Worm (Caenorhabditis elegans) whole organism, mixed stage, embryonic: ENCODE results near the gene nlp-18.

ENCODE experiments used
- ceh-83 ChIP-seq: fragments of 200-800 bp; sonication (Bioruptor generic); optimal IDR thresholded peaks from 2 replicates; lab custom pipeline; 2018; ENCODE audit warnings: mild to moderate bottlenecking, missing genetic modification characterization, missing compliant biosample characterization
- cnd-1 ChIP-seq: fragments of 200-800 bp; sonication (Bioruptor generic); optimal IDR thresholded peaks from 2 replicates; lab custom pipeline; 2018; ENCODE audit warnings: mild to moderate bottlenecking, missing genetic modification characterization, missing compliant biosample characterization
- elt-1 ChIP-seq: sonication (generic microtip); optimal IDR thresholded peaks from 2 replicates; lab custom pipeline; 2017; ENCODE audit warnings: missing genetic modification characterization, mild to moderate bottlenecking, missing compliant biosample characterization, antibody characterized with exemption, moderate library complexity, borderline replicate concordance; ENCODE audit not compliant: insufficient read depth
- hlh-1 ChIP-seq: fragments of 150-350 bp; optimal IDR thresholded peaks from 2 replicates; lab custom pipeline; 2014; ENCODE audit warnings: missing biosample characterization, missing genetic modification reagents, missing genetic modification characterization
- lin-13 ChIP-seq: fragments of 150-350 bp; optimal IDR thresholded peaks from 2 replicates; lab custom pipeline; 2014; ENCODE audit warnings: missing biosample characterization, missing genetic modification characterization
- nhr-12 ChIP-seq: fragments of 150-350 bp; optimal IDR thresholded peaks from 2 replicates; lab custom pipeline; 2014; ENCODE audit warnings: missing biosample characterization, missing genetic modification characterization
- nhr-76 ChIP-seq: sonication (generic microtip); optimal IDR thresholded peaks from 2 replicates; lab custom pipeline; 2017; ENCODE audit warnings: missing biosample characterization, missing genetic modification characterization
- pha-4 ChIP-seq: fragments of 150-350 bp; optimal IDR thresholded peaks from 2 replicates; lab custom pipeline; 2018; ENCODE audit warnings: missing biosample characterization, missing genetic modification reagents, missing genetic modification characterization
- snpc-4 ChIP-seq: fragments of 150-350 bp; optimal IDR thresholded peaks from 2 replicates; lab custom pipeline; 2014; ENCODE audit warnings: missing biosample characterization, missing genetic modification characterization
- unc-120 ChIP-seq: sonication (generic microtip); optimal IDR thresholded peaks from 2 replicates; lab custom pipeline; 2017; ENCODE audit warnings: missing genetic modification characterization, missing compliant biosample characterization; ENCODE audit not compliant: poor library complexity, severe bottlenecking
- unc-39 ChIP-seq: fragments of 150-350 bp; optimal IDR thresholded peaks from 2 replicates; lab custom pipeline; 2014; ENCODE audit warnings: missing biosample characterization, missing genetic modification characterization
- unc-62 ChIP-seq: fragments of 150-350 bp; optimal IDR thresholded peaks from 2 replicates; lab custom pipeline; 2014; ENCODE audit warnings: missing biosample characterization, missing genetic modification reagents, missing genetic modification characterization
- zip-8 ChIP-seq: fragments of 150-350 bp; optimal IDR thresholded peaks from 2 replicates; lab custom pipeline; 2014; ENCODE audit warnings: missing biosample characterization, missing genetic modification characterization

DNA sequence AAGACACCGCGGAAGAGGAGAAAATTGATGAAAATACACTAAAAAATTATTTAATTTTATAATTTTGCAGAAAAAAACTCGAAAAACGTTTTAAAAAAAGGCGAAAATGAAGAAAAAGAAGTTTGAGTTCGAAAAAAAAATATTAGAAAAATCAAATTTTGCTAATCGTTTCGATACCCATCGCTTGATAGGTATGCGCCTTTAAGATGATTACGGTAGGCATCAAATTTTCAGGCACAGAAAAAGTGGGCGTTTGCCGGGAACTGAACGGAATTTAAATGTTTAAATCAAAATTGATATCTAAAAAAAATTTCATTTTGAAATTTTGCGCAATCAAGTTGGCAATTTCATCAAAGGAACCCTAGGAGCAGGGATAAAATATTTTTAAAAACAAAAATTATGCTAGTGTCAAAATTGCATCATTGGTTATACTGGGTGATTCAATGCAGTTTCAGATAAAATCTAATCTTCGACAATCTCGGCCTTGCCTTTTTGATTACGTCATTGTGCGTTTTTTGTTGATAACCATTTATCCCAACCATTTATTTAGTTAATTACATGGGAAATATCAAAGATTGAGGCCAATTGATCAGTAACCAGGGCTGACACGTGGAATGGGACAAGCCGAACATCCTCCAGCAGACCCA, 13.5 kb upstream of the nlp-18 start:
- TF ChIP-seq ceh-83 (GFP tag; lab: Kevin White, UChicago), result no peak
- TF ChIP-seq snpc-4 (tag; lab: Kevin White, UChicago), result no peak
- TF ChIP-seq unc-120, result no peak
- TF ChIP-seq nhr-12 (tag; lab: Kevin White, UChicago), result no peak
- no peak for TF ChIP-seq lin-13 (tag; lab: Kevin White, UChicago)
- TF ChIP-seq elt-1 (tag; lab: Kevin White, UChicago), result peak; percentile 97
- TF ChIP-seq unc-39 (tag; lab: Kevin White, UChicago), result no peak
- no peak for TF ChIP-seq unc-62 (GFP tag; lab: Kevin White, UChicago)
- no peak for TF ChIP-seq nhr-76
- peak; percentile 88 for TF ChIP-seq zip-8 (tag; lab: Kevin White, UChicago)
- no peak for TF ChIP-seq pha-4 (tag; lab: Kevin White, UChicago)
- TF ChIP-seq hlh-1 (tag; lab: Kevin White, UChicago), result no peak
- TF ChIP-seq cnd-1 (tag; lab: Kevin White, UChicago), result no peak
